Worm (Caenorhabditis elegans) whole organism, L3 larva: Measurements from ENCODE around the gene F38B7.3.

Experiments used
- fkh-10 ChIP-seq: sonication (generic microtip); optimal IDR thresholded peaks from 2 replicates; lab custom pipeline; 2017; ENCODE audit warnings: missing biosample characterization, missing genetic modification reagents, missing genetic modification characterization
- fkh-2 ChIP-seq: fragments of 150-350 bp; optimal IDR thresholded peaks from 2 replicates; lab custom pipeline; 2014; ENCODE audit warnings: missing biosample characterization, missing genetic modification reagents, missing genetic modification characterization
- fos-1 ChIP-seq: fragments of 150-350 bp; optimal IDR thresholded peaks from 2 replicates; lab custom pipeline; 2014; ENCODE audit warnings: missing biosample characterization, missing genetic modification characterization
- lin-39 ChIP-seq: fragments of 150-350 bp; optimal IDR thresholded peaks from 2 replicates; lab custom pipeline; 2018; ENCODE audit warnings: missing biosample characterization, missing genetic modification reagents, missing genetic modification characterization
- nhr-23 ChIP-seq: fragments of 150-350 bp; optimal IDR thresholded peaks from 2 replicates; lab custom pipeline; 2014; ENCODE audit warnings: missing biosample characterization, missing genetic modification reagents, missing genetic modification characterization
- nhr-28 ChIP-seq: fragments of 150-350 bp; optimal IDR thresholded peaks from 2 replicates; lab custom pipeline; 2014; ENCODE audit warnings: missing biosample characterization, missing genetic modification characterization

ce11 chrV:11513432-11513831 is 35.5 kb upstream of the F38B7.3 start, which contains the start of gene C55A6.3:
- TF ChIP-seq nhr-28 (tag; lab: Kevin White, UChicago) = no peak
- TF ChIP-seq fos-1 (tag; lab: Kevin White, UChicago) = no peak
- no peak for TF ChIP-seq lin-39 (tag; lab: Kevin White, UChicago)
- no peak for TF ChIP-seq fkh-2 (tag; lab: Kevin White, UChicago)
- no peak for TF ChIP-seq fkh-10
- no peak for TF ChIP-seq nhr-23 (tag; lab: Kevin White, UChicago)
